Fruit fly (Drosophila melanogaster): ENCODE results near the gene CG33934.

CG33934 gene

dm6 chr3R:20035887-20036286 lies 6.7 kb upstream of the CG33934 start, which contains the start of gene Regnase-1 (continued):
- TF ChIP-seq Lpt (GFP tag; optimal IDR thresholded peaks at IDR 0.05) = peak; percentile 29
- 0 out of 2 replicates have a peak, but pooled peaks have one; percentile 19 for TF ChIP-seq CG11294 (GFP tag; IDR thresholded peaks at IDR 0.05)
- peak; percentile 85 for TF ChIP-seq pdm3 (GFP tag; optimal IDR thresholded peaks at IDR 0.05)
- TF ChIP-seq CG8119 (GFP tag; IDR thresholded peaks at IDR 0.05) = no peak
- peak; percentile 87 for TF ChIP-seq CG7368 (GFP tag; optimal IDR thresholded peaks at IDR 0.05)
- peak; percentile 21 for TF ChIP-seq CG11902 (GFP tag; optimal IDR thresholded peaks at IDR 0.05)
- no peak for TF ChIP-seq Ets96B (tag; optimal IDR thresholded peaks at IDR 0.05)
- peak; percentile 45 for TF ChIP-seq fd59A (GFP tag; optimal IDR thresholded peaks at IDR 0.05)
- peak; percentile 74 for TF ChIP-seq CG6808 (GFP tag; optimal IDR thresholded peaks at IDR 0.05)
- peak; percentile 51 for TF ChIP-seq Ets21C (GFP tag; optimal IDR thresholded peaks at IDR 0.05)
- peak; percentile 89 for TF ChIP-seq Met (GFP tag; optimal IDR thresholded peaks at IDR 0.05)
- TF ChIP-seq Gug (GFP tag; IDR thresholded peaks at IDR 0.05) = no peak
- peak; percentile 64 for TF ChIP-seq spab (GFP tag; optimal IDR thresholded peaks at IDR 0.05)
- TF ChIP-seq dac (GFP tag; optimal IDR thresholded peaks at IDR 0.05) = peak; percentile 51
- TF ChIP-seq Eip75B (GFP tag; optimal IDR thresholded peaks at IDR 0.05) = peak; percentile 84
- TF ChIP-seq Eip93F (GFP tag; optimal IDR thresholded peaks at IDR 0.05) = no peak
- peak; percentile 80 for TF ChIP-seq CG8319 (GFP tag; optimal IDR thresholded peaks at IDR 0.05)
- peak; percentile 77 for TF ChIP-seq Blimp-1 (GFP tag; optimal IDR thresholded peaks at IDR 0.05)
- no peak for TF ChIP-seq CG4318 (GFP tag; optimal IDR thresholded peaks at IDR 0.05)
- peak; percentile 82 for TF ChIP-seq CG8632 (GFP tag; optimal IDR thresholded peaks at IDR 0.05)
- TF ChIP-seq eg (GFP tag; IDR thresholded peaks at IDR 0.05) = peak; percentile 88
- TF ChIP-seq CG3032 (tag; optimal IDR thresholded peaks at IDR 0.05) = peak; percentile 76
- peak; percentile 71 for TF ChIP-seq Hr39 (GFP tag; optimal IDR thresholded peaks at IDR 0.05)
- TF ChIP-seq CG6163 (GFP tag; IDR thresholded peaks at IDR 0.05) = peak; percentile 89
- TF ChIP-seq CG15336 (GFP tag; IDR thresholded peaks at IDR 0.05) = no peak; the same call in 1 of the 2 replicates
- peak; percentile 77 for TF ChIP-seq Smox (GFP tag; optimal IDR thresholded peaks at IDR 0.05)
- peak; percentile 47 for TF ChIP-seq CG32006 (GFP tag; optimal IDR thresholded peaks at IDR 0.05)
- peak; percentile 90 for TF ChIP-seq CG3919 (GFP tag; optimal IDR thresholded peaks at IDR 0.05)
- peak; percentile 99 for TF ChIP-seq fkh (GFP tag; optimal IDR thresholded peaks at IDR 0.05)
- TF ChIP-seq vri (GFP tag; optimal IDR thresholded peaks at IDR 0.05) = no peak

- TF ChIP-seq svp (GFP tag) = no peak
- no peak for TF ChIP-seq CG10631 (GFP tag; optimal IDR thresholded peaks at IDR 0.05)
- TF ChIP-seq CG9139 (GFP tag; optimal IDR thresholded peaks at IDR 0.05) = no peak
- TF ChIP-seq achi (GFP tag; optimal IDR thresholded peaks at IDR 0.05) = no peak
- TF ChIP-seq Sox102F (GFP tag; optimal IDR thresholded peaks at IDR 0.05) = no peak
- TF ChIP-seq acj6 (GFP tag; optimal IDR thresholded peaks at IDR 0.05) = no peak
- TF ChIP-seq Eip93F (GFP tag; optimal IDR thresholded peaks at IDR 0.05) = no peak
- TF ChIP-seq eg (GFP tag; IDR thresholded peaks at IDR 0.05) = no peak
- no peak for TF ChIP-seq fd59A (GFP tag; optimal IDR thresholded peaks at IDR 0.05)
- no peak for TF ChIP-seq CG6276 (GFP tag; optimal IDR thresholded peaks at IDR 0.05)
- no peak for TF ChIP-seq Lpt (GFP tag; optimal IDR thresholded peaks at IDR 0.05)
- no peak for TF ChIP-seq CG8119 (GFP tag; IDR thresholded peaks at IDR 0.05)
- no peak for TF ChIP-seq Eip75B (GFP tag; optimal IDR thresholded peaks at IDR 0.05)
- no peak for TF ChIP-seq CG4318 (GFP tag; optimal IDR thresholded peaks at IDR 0.05)
- TF ChIP-seq cyc (GFP tag; optimal IDR thresholded peaks at IDR 0.05) = no peak
- TF ChIP-seq CG6808 (GFP tag; optimal IDR thresholded peaks at IDR 0.05) = no peak
Measured at dm6 chr3R:20055809-20056208, 13.3 kb downstream of the CG33934 start, which contains the start of gene CG17193. CG17193 (minus strand) TSS chr3R:20056097.

DNA sequence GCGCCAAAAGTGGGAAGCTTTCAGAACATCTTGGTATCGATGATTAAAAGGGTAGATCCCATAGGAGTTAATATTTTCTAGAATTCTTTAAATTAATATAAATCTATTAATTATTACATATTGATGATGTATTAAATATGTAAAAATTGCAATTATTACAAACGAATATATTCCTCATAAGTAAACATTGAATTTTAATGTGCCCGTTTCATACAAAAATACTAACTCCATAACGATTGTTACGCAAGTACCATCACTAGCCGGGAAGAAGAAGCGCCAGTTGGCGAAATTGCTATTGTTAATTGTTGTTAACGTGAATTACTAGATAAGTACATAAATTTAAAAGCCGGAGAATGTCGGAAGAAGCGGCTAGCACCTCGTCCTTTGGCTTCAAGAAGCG lies 14.9 kb downstream of the CG33934 start, which contains the start of gene mdlc:
Gene mdlc, plus strand, starts transcription at position 248 of the 400 bp plus-strand sequence.
- no peak for TF ChIP-seq CG4318 (GFP tag; optimal IDR thresholded peaks at IDR 0.05)
- TF ChIP-seq achi (GFP tag; optimal IDR thresholded peaks at IDR 0.05) = no peak
- TF ChIP-seq svp (GFP tag) = peak; percentile 71
- TF ChIP-seq CG10631 (GFP tag; optimal IDR thresholded peaks at IDR 0.05) = peak; percentile 14
- no peak for TF ChIP-seq Ets21C (GFP tag; optimal IDR thresholded peaks at IDR 0.05)
- no peak for TF ChIP-seq Hr4 (GFP tag; optimal IDR thresholded peaks at IDR 0.05)
- no peak for TF ChIP-seq acj6 (GFP tag; optimal IDR thresholded peaks at IDR 0.05)
- TF ChIP-seq CG6163 (GFP tag; IDR thresholded peaks at IDR 0.05) = no peak
- no peak for TF ChIP-seq spab (GFP tag; optimal IDR thresholded peaks at IDR 0.05)
- TF ChIP-seq CG6808 (GFP tag; optimal IDR thresholded peaks at IDR 0.05) = no peak
- peak; percentile 87 for TF ChIP-seq fkh (GFP tag; optimal IDR thresholded peaks at IDR 0.05)
- TF ChIP-seq CG11762 (GFP tag; optimal IDR thresholded peaks at IDR 0.05; ENCODE audit: insufficient read depth) = no peak
- no peak for TF ChIP-seq CG10669 (GFP tag; optimal IDR thresholded peaks at IDR 0.05)
- TF ChIP-seq CG11294 (GFP tag; IDR thresholded peaks at IDR 0.05) = no peak
- no peak for TF ChIP-seq Gug (GFP tag; IDR thresholded peaks at IDR 0.05)
- TF ChIP-seq salr (GFP tag; optimal IDR thresholded peaks at IDR 0.05) = no peak

All from whole organism, prepupa.